Fruit fly (Drosophila melanogaster) whole organism, embryonic: ENCODE results near the gene CG6431.

Experiments
- ATbp ChIP-seq: fragments of 200-800 bp; sonication (Bioruptor generic); optimal IDR thresholded peaks from 2 replicates; lab custom pipeline; 2017; ENCODE audit warnings: missing biosample characterization, mild to moderate bottlenecking, missing genetic modification characterization, missing genetic modification reagents
- Adf1 ChIP-seq: fragments of 200-800 bp; sonication (Bioruptor generic); IDR thresholded peaks from 2 replicates; pipeline ENCODE4 v1.3.6; 2022; ENCODE audit warnings: missing biosample characterization, missing genetic modification characterization
- Bgb ChIP-seq: fragments of 200-800 bp; sonication (Bioruptor generic); IDR thresholded peaks from 2 replicates; pipeline ENCODE4 v1.3.6; 2022; ENCODE audit warnings: missing biosample characterization, missing genetic modification characterization; ENCODE audit not compliant: partially characterized antibody
- Blimp-1 ChIP-seq: fragments of 200-800 bp; sonication (Bioruptor generic); optimal IDR thresholded peaks from 3 replicates; lab custom pipeline; 2018; ENCODE audit warnings: missing biosample characterization, missing genetic modification characterization, mild to moderate bottlenecking, moderate library complexity, missing genetic modification reagents
- Bteb2 ChIP-seq: fragments of 200-800 bp; sonication (Bioruptor generic); optimal IDR thresholded peaks from 2 replicates; lab custom pipeline; 2016; ENCODE audit warnings: missing biosample characterization, missing genetic modification characterization
- CG11560 ChIP-seq: fragments of 200-800 bp; sonication (Bioruptor generic); IDR thresholded peaks from 3 replicates; pipeline ENCODE4 v1.3.6; 2022; ENCODE audit warnings: missing biosample characterization, missing genetic modification characterization
- CG1529 ChIP-seq: fragments of 200-800 bp; sonication (Bioruptor generic); optimal IDR thresholded peaks from 3 replicates; lab custom pipeline; 2018; ENCODE audit warnings: missing biosample characterization, missing genetic modification characterization
- CG17568 ChIP-seq: fragments of 200-800 bp; sonication (Bioruptor generic); optimal IDR thresholded peaks from 2 replicates; lab custom pipeline; 2018; ENCODE audit warnings: missing biosample characterization, mild to moderate bottlenecking, missing genetic modification characterization, moderate library complexity
- CG18619 ChIP-seq: fragments of 200-800 bp; sonication (Bioruptor generic); optimal IDR thresholded peaks from 3 replicates; lab custom pipeline; 2017; ENCODE audit warnings: missing biosample characterization, mild to moderate bottlenecking, missing genetic modification characterization
- CG2116 ChIP-seq: fragments of 200-800 bp; sonication (Bioruptor generic); optimal IDR thresholded peaks from 3 replicates; lab custom pipeline; 2018; ENCODE audit warnings: missing biosample characterization, mild to moderate bottlenecking, missing genetic modification characterization
- CG2889 ChIP-seq: fragments of 200-800 bp; sonication (Bioruptor generic); IDR thresholded peaks from 3 replicates; pipeline ENCODE4 v1.3.6; 2022; ENCODE audit warnings: missing biosample characterization, missing genetic modification characterization
- CG3163 ChIP-seq: fragments of 200-800 bp; sonication (Bioruptor generic); optimal IDR thresholded peaks from 3 replicates; lab custom pipeline; 2016; ENCODE audit warnings: missing biosample characterization, missing genetic modification characterization
- CG3726 ChIP-seq: fragments of 200-800 bp; sonication (Bioruptor generic); IDR thresholded peaks from 3 replicates; pipeline ENCODE4, ENCODE4 v1.3.6; 2022; ENCODE audit warnings: missing biosample characterization, missing genetic modification characterization
- CG4404 ChIP-seq: fragments of 200-800 bp; sonication (Bioruptor generic); IDR thresholded peaks from 2 replicates; pipeline ENCODE4 v1.3.6; 2022; ENCODE audit warnings: missing biosample characterization, missing genetic modification characterization
- CG4820 ChIP-seq: fragments of 200-800 bp; sonication (Bioruptor generic); optimal IDR thresholded peaks from 3 replicates; lab custom pipeline; 2016; ENCODE audit warnings: missing biosample characterization, missing genetic modification characterization
- CG5180 ChIP-seq: fragments of 200-800 bp; sonication (Bioruptor generic); optimal IDR thresholded peaks from 3 replicates; lab custom pipeline; 2017; ENCODE audit warnings: missing biosample characterization, missing genetic modification characterization, mild to moderate bottlenecking, moderate library complexity, missing genetic modification reagents
- CG7556 ChIP-seq: fragments of 200-800 bp; sonication (Bioruptor generic); optimal IDR thresholded peaks from 2 replicates; lab custom pipeline; 2017; ENCODE audit warnings: missing biosample characterization, mild to moderate bottlenecking, missing genetic modification characterization
- CG7786 ChIP-seq: fragments of 200-800 bp; sonication (Bioruptor generic); optimal IDR thresholded peaks from 2 replicates; lab custom pipeline; 2016; ENCODE audit warnings: missing biosample characterization, missing genetic modification characterization
- CG8089 ChIP-seq: fragments of 200-800 bp; sonication (Bioruptor generic); optimal IDR thresholded peaks from 3 replicates; lab custom pipeline; 2016; ENCODE audit warnings: missing biosample characterization, missing genetic modification characterization
- Chrac-16 ChIP-seq: fragments of 200-800 bp; sonication (Bioruptor generic); optimal IDR thresholded peaks from 3 replicates; lab custom pipeline; 2016; ENCODE audit warnings: missing biosample characterization, missing genetic modification characterization
- D ChIP-seq, 2 experiments: fragments of 200-800 bp in 1 of 2; fragments of >200 bp in 1 of 2; sonication (Bioruptor generic) in 1 of 2; optimal IDR thresholded peaks; 2 replicates in 1 of 2; 3 replicates in 1 of 2; lab custom pipeline; 2017; ENCODE audit warnings: mild to moderate bottlenecking in 1 of 2, missing biosample characterization in 1 of 2, missing genetic modification characterization in 1 of 2, missing genetic modification reagents in 1 of 2
- Dad ChIP-seq: fragments of 200-800 bp; sonication (Bioruptor generic); optimal IDR thresholded peaks from 3 replicates; lab custom pipeline; 2016; ENCODE audit warnings: missing biosample characterization, missing genetic modification characterization
- Dek ChIP-seq: fragments of 200-800 bp; sonication (Bioruptor generic); optimal IDR thresholded peaks from 3 replicates; lab custom pipeline; 2019; ENCODE audit warnings: missing biosample characterization, mild to moderate bottlenecking, missing genetic modification characterization, moderate library complexity
- Dip2 ChIP-seq: fragments of 200-800 bp; sonication (Bioruptor generic); IDR thresholded peaks from 2 replicates; pipeline ENCODE4 v1.3.6; 2022; ENCODE audit warnings: missing biosample characterization, missing genetic modification characterization
- Dref ChIP-seq: fragments of 200-800 bp; sonication (Bioruptor generic); IDR thresholded peaks from 2 replicates; pipeline ENCODE4 v1.3.6; 2022; ENCODE audit warnings: missing biosample characterization, missing genetic modification characterization
- E2f1 ChIP-seq: fragments of 200-800 bp; sonication (Bioruptor generic); IDR thresholded peaks from 2 replicates; pipeline ENCODE4 v1.3.6; 2022; ENCODE audit warnings: missing biosample characterization, missing genetic modification characterization
- Gug ChIP-seq: fragments of 200-800 bp; sonication (Bioruptor generic); IDR thresholded peaks from 4 replicates; pipeline ENCODE4 v1.3.6; 2022; ENCODE audit warnings: missing biosample characterization, missing genetic modification characterization
- HmgD ChIP-seq: fragments of 200-800 bp; sonication (Bioruptor generic); optimal IDR thresholded peaks from 3 replicates; lab custom pipeline; 2016; ENCODE audit warnings: missing biosample characterization, missing genetic modification characterization
- Hr39 ChIP-seq: fragments of >200 bp; optimal IDR thresholded peaks from 2 replicates; lab custom pipeline; 2017
- MTF-1 ChIP-seq: fragments of 200-800 bp; sonication (Bioruptor generic); optimal IDR thresholded peaks from 2 replicates; lab custom pipeline; 2018; ENCODE audit warnings: missing biosample characterization, mild to moderate bottlenecking, missing genetic modification characterization, borderline replicate concordance
- Mrtf ChIP-seq: fragments of 200-800 bp; sonication (Bioruptor generic); IDR thresholded peaks from 3 replicates; pipeline ENCODE4 v1.3.6; 2022; ENCODE audit warnings: missing biosample characterization, missing genetic modification characterization
- NFAT ChIP-seq: fragments of 200-800 bp; sonication (Bioruptor generic); IDR thresholded peaks from 2 replicates; pipeline ENCODE4 v1.3.6; 2022; ENCODE audit warnings: missing biosample characterization, missing genetic modification characterization
- Ravus ChIP-seq: fragments of 200-800 bp; sonication (Bioruptor generic); IDR thresholded peaks from 2 replicates; pipeline ENCODE4 v1.3.6; 2022; ENCODE audit warnings: missing biosample characterization, missing genetic modification characterization
- Six4 ChIP-seq: fragments of 200-800 bp; sonication (Bioruptor generic); optimal IDR thresholded peaks from 2 replicates; lab custom pipeline; 2016; ENCODE audit warnings: missing biosample characterization, missing genetic modification characterization
- bbx ChIP-seq: fragments of 200-800 bp; sonication (Bioruptor generic); IDR thresholded peaks from 2 replicates; pipeline ENCODE4 v1.3.6; 2022; ENCODE audit warnings: missing biosample characterization, missing genetic modification characterization; ENCODE audit not compliant: partially characterized antibody
- cg ChIP-seq: fragments of 200-800 bp; sonication (Bioruptor generic); optimal IDR thresholded peaks from 3 replicates; lab custom pipeline; 2019; ENCODE audit warnings: missing biosample characterization, mild to moderate bottlenecking, missing genetic modification characterization, moderate library complexity
- cwo ChIP-seq: fragments of 200-800 bp; sonication (Bioruptor generic); optimal IDR thresholded peaks from 3 replicates; lab custom pipeline; 2017; ENCODE audit warnings: missing biosample characterization, missing genetic modification characterization, mild to moderate bottlenecking, moderate library complexity, missing genetic modification reagents
- ems ChIP-seq: fragments of 200-800 bp; sonication (Bioruptor generic); optimal IDR thresholded peaks from 3 replicates; lab custom pipeline; 2016; ENCODE audit warnings: missing biosample characterization, missing genetic modification characterization
- esg ChIP-seq: fragments of 200-800 bp; sonication (Bioruptor generic); conservative IDR thresholded peaks from 2 replicates; pipeline ENCODE4 v1.3.6; 2022; ENCODE audit warnings: missing biosample characterization, missing genetic modification characterization
- ftz-f1 ChIP-seq: fragments of 200-800 bp; sonication (Bioruptor generic); optimal IDR thresholded peaks from 2 replicates; lab custom pipeline; 2016; ENCODE audit warnings: missing biosample characterization, missing genetic modification characterization
- fu2 ChIP-seq: fragments of 200-800 bp; sonication (Bioruptor generic); optimal IDR thresholded peaks from 2 replicates; lab custom pipeline; 2016; ENCODE audit warnings: missing biosample characterization, missing genetic modification characterization
- gcm2 ChIP-seq: fragments of 200-800 bp; sonication (Bioruptor generic); optimal IDR thresholded peaks from 2 replicates; lab custom pipeline; 2016; ENCODE audit warnings: missing biosample characterization, missing genetic modification characterization
- ind ChIP-seq: fragments of 200-800 bp; sonication (Bioruptor generic); optimal IDR thresholded peaks from 3 replicates; lab custom pipeline; 2016; ENCODE audit warnings: missing biosample characterization, missing genetic modification characterization
- kah ChIP-seq: fragments of 200-800 bp; sonication (Bioruptor generic); optimal IDR thresholded peaks from 2 replicates; lab custom pipeline; 2018; ENCODE audit warnings: missing biosample characterization, mild to moderate bottlenecking, missing genetic modification characterization
- kni ChIP-seq: fragments of 200-800 bp; sonication (Bioruptor generic); optimal IDR thresholded peaks from 3 replicates; lab custom pipeline; 2017; ENCODE audit warnings: mild to moderate bottlenecking, missing biosample characterization, missing genetic modification reagents, missing genetic modification characterization
- luna ChIP-seq: fragments of 200-800 bp; sonication (Bioruptor generic); optimal IDR thresholded peaks from 2 replicates; lab custom pipeline; 2016; ENCODE audit warnings: missing biosample characterization, missing genetic modification characterization
- prd ChIP-seq, 3 experiments: fragments of >200 bp in 2 of 3; fragments of 200-800 bp in 1 of 3; sonication (Bioruptor generic) in 1 of 3; optimal IDR thresholded peaks in 2 of 3; IDR thresholded peaks in 1 of 3; 2 replicates in 2 of 3; 3 replicates in 1 of 3; pipeline versions ENCODE4 v1.3.6 to Lab custom; 2017 to 2022; ENCODE audit warnings: missing biosample characterization in 1 of 3, missing genetic modification characterization in 1 of 3
- seq ChIP-seq: fragments of 200-800 bp; sonication (Bioruptor generic); IDR thresholded peaks from 2 replicates; pipeline ENCODE4 v1.3.6; 2022; ENCODE audit warnings: missing biosample characterization, missing genetic modification characterization
- trh ChIP-seq: fragments of 200-800 bp; sonication (Bioruptor generic); optimal IDR thresholded peaks from 2 replicates; lab custom pipeline; 2016; ENCODE audit warnings: missing biosample characterization, missing genetic modification characterization
- ttk ChIP-seq: fragments of 200-800 bp; sonication (Bioruptor generic); IDR thresholded peaks from 2 replicates; pipeline ENCODE4 v2.1.2; 2022; ENCODE audit warnings: missing biosample characterization, missing genetic modification characterization
- tup ChIP-seq: fragments of 200-800 bp; sonication (Bioruptor generic); optimal IDR thresholded peaks from 2 replicates; lab custom pipeline; 2016; ENCODE audit warnings: missing biosample characterization, mild to moderate bottlenecking, missing genetic modification characterization, moderate library complexity

Gene CG6431

DNA sequence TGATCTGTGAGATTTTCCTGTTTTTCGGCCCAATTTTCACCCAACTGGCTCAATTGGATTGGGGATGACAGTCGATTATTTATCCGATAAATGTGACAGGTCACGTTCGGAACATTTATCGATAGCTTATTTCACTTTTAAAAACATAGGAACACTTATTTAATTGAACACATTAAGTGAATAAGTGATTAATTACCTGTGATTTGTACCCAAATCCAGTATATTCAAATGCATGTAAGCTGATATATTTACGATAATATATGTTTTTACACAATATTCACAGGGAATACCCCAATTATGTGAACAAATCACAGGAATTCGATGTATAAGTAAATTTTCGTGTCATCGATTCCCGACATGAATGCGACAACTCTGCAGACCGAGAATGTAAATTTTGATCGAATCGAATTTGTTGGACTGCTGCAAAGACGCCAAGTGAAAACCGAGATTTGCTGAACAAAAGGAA, 8.4 kb downstream of the CG6431 start, which contains the start of the genes EMC3 and Dpy-30L1 (continued):
- TF ChIP-seq MTF-1 (GFP tag; lab: Kevin White, UChicago) (no peak), Chrac-16 (GFP tag; lab: Kevin White, UChicago) (peak; percentile 67), CG8089 (GFP tag; lab: Kevin White, UChicago) (no peak), Ravus (GFP tag; lab: Robert Waterston, UW) (no peak), CG5180 (GFP tag; lab: Kevin White, UChicago) (no peak), trh (GFP tag; lab: Kevin White, UChicago) (no peak), ind (GFP tag; lab: Kevin White, UChicago) (peak; percentile 49), CG2116 (GFP tag; lab: Kevin White, UChicago) (peak; percentile 95), luna (GFP tag; lab: Kevin White, UChicago) (no peak), ftz-f1 (no peak), esg (GFP tag; lab: Robert Waterston, UW) (0 out of 2 replicates have a peak, but pooled peaks have one; percentile 19), HmgD (GFP tag; lab: Kevin White, UChicago) (no peak), Six4 (GFP tag; lab: Kevin White, UChicago) (no peak), prd (optimal IDR thresholded peaks at IDR 0.05; lab: Kevin White, UChicago) (no peak), prd (GFP tag; IDR thresholded peaks at IDR 0.05; lab: Robert Waterston, UW) (peak; percentile 62), seq (GFP tag; lab: Robert Waterston, UW) (no peak), Bgb (GFP tag; lab: Robert Waterston, UW) (peak; percentile 75), Dip2 (no peak), ems (GFP tag; lab: Kevin White, UChicago) (peak; percentile 25), fu2 (GFP tag; lab: Kevin White, UChicago) (peak; percentile 26), D (optimal IDR thresholded peaks at IDR 0.05; lab: Kevin White, UChicago) (no peak), D (GFP tag; optimal IDR thresholded peaks at IDR 0.05; lab: Kevin White, UChicago) (no peak), CG4404 (GFP tag; lab: Robert Waterston, UW) (no peak), Hr39 (lab: Kevin White, UChicago) (no peak), CG7556 (GFP tag; lab: Kevin White, UChicago) (peak; percentile 34), tup (GFP tag; lab: Kevin White, UChicago) (no peak), gcm2 (peak; percentile 12), Dad (GFP tag; lab: Kevin White, UChicago) (peak; percentile 32), Dek (peak; percentile 16), cwo (GFP tag; lab: Kevin White, UChicago) (no peak), Blimp-1 (GFP tag; lab: Kevin White, UChicago) (peak; percentile 59), Bteb2 (peak; percentile 39), CG2889 (no peak), bbx (GFP tag; lab: Robert Waterston, UW) (peak; percentile 73), NFAT (GFP tag; lab: Robert Waterston, UW) (0 out of 2 replicates have a peak, but pooled peaks have one; percentile 17), CG7786 (peak; percentile 42), CG3726 (GFP tag; lab: Robert Waterston, UW) (no peak), ATbp (GFP tag; lab: Kevin White, UChicago) (no peak), CG4820 (peak; percentile 48), Adf1 (GFP tag; lab: Robert Waterston, UW) (no peak), E2f1 (GFP tag; lab: Robert Waterston, UW) (no peak), CG3163 (peak; percentile 12), cg (GFP tag; lab: Kevin White, UChicago) (no peak), Mrtf (no peak), CG18619 (GFP tag; lab: Kevin White, UChicago) (no peak), CG1529 (no peak), ttk (GFP tag; lab: Robert Waterston, UW) (no peak), Dref (GFP tag; lab: Robert Waterston, UW) (peak; percentile 74), kni (GFP tag; lab: Kevin White, UChicago) (no peak), kah (no peak), CG11560 (peak; percentile 73), CG17568 (no peak), Gug (GFP tag; lab: Robert Waterston, UW) (no peak)
